Worm (Caenorhabditis elegans) whole organism, L4 larva: Measurements from ENCODE around the gene C08F8.2.

ENCODE experiments used
- T26A8.4 ChIP-seq: fragments of 200-800 bp; sonication (Bioruptor generic); IDR thresholded peaks from 2 replicates; pipeline ENCODE4 v1.3.6; 2022; ENCODE audit warnings: missing genetic modification characterization, missing compliant biosample characterization
- Y5F2A.4 ChIP-seq: fragments of 200-800 bp; sonication (Bioruptor generic); optimal IDR thresholded peaks from 2 replicates; lab custom pipeline; 2018; ENCODE audit warnings: mild to moderate bottlenecking, missing genetic modification characterization, missing compliant biosample characterization
- arid-1 ChIP-seq: fragments of 200-800 bp; sonication (Bioruptor generic); conservative IDR thresholded peaks from 2 replicates; pipeline ENCODE4 v1.3.6; 2022; ENCODE audit warnings: missing genetic modification reagents, missing genetic modification characterization, missing compliant biosample characterization
- ceh-20 ChIP-seq: fragments of 200-800 bp; sonication (Bioruptor generic); IDR thresholded peaks from 2 replicates; pipeline ENCODE4 v1.3.6; 2022; ENCODE audit warnings: missing genetic modification reagents, missing genetic modification characterization, missing compliant biosample characterization
- ceh-62 ChIP-seq: sonication (generic microtip); optimal IDR thresholded peaks from 2 replicates; lab custom pipeline; 2017; ENCODE audit warnings: missing biosample characterization, missing genetic modification characterization
- ctbp-1 ChIP-seq: fragments of 200-800 bp; sonication (Bioruptor generic); IDR thresholded peaks from 2 replicates; pipeline ENCODE4 v1.3.6; 2022; ENCODE audit warnings: missing genetic modification reagents, missing genetic modification characterization, missing compliant biosample characterization
- daf-12 ChIP-seq: fragments of 150-350 bp; optimal IDR thresholded peaks from 2 replicates; lab custom pipeline; 2014; ENCODE audit warnings: missing biosample characterization, missing genetic modification reagents, missing genetic modification characterization
- daf-16 ChIP-seq, 3 experiments: sonication (generic microtip); optimal IDR thresholded peaks; 2 replicates each; lab custom pipeline; 2016 to 2017; ENCODE audit warnings: missing genetic modification characterization in 3 of 3, missing genetic modification reagents in 3 of 3, mild to moderate bottlenecking in 2 of 3, missing compliant biosample characterization in 2 of 3, missing biosample characterization in 1 of 3, moderate library complexity in 1 of 3
- dmd-6 ChIP-seq: fragments of 200-800 bp; sonication (Bioruptor generic); IDR thresholded peaks from 2 replicates; pipeline ENCODE4 v1.3.6; 2022; ENCODE audit warnings: missing genetic modification reagents, missing genetic modification characterization, missing compliant biosample characterization
- dmd-8 ChIP-seq: fragments of 200-800 bp; sonication (Bioruptor generic); IDR thresholded peaks from 2 replicates; pipeline ENCODE4 v1.3.6; 2022; ENCODE audit warnings: missing genetic modification characterization, missing compliant biosample characterization
- dpl-1 ChIP-seq: fragments of 150-350 bp; optimal IDR thresholded peaks from 2 replicates; lab custom pipeline; 2014; ENCODE audit warnings: missing biosample characterization, missing genetic modification reagents, missing genetic modification characterization
- dve-1 ChIP-seq: sonication (generic microtip); optimal IDR thresholded peaks from 2 replicates; lab custom pipeline; 2017; ENCODE audit warnings: antibody characterized with exemption, mild to moderate bottlenecking, missing genetic modification characterization, missing compliant biosample characterization; ENCODE audit not compliant: insufficient read depth
- egl-27 ChIP-seq: sonication (generic microtip); optimal IDR thresholded peaks from 3 replicates; lab custom pipeline; 2017; ENCODE audit warnings: missing biosample characterization, missing genetic modification reagents, missing genetic modification characterization
- hlh-30 ChIP-seq: sonication (generic microtip); optimal IDR thresholded peaks from 2 replicates; lab custom pipeline; 2017; ENCODE audit warnings: antibody characterized with exemption, mild to moderate bottlenecking, missing genetic modification characterization, missing compliant biosample characterization; ENCODE audit not compliant: insufficient read depth
- hmg-1.1 ChIP-seq: fragments of 200-800 bp; sonication (Bioruptor generic); IDR thresholded peaks from 2 replicates; pipeline ENCODE4 v1.3.6; 2022; ENCODE audit warnings: missing genetic modification reagents, missing genetic modification characterization, missing compliant biosample characterization
- lim-7 ChIP-seq: fragments of 200-800 bp; sonication (Bioruptor generic); IDR thresholded peaks from 2 replicates; pipeline ENCODE4 v1.3.6; 2022; ENCODE audit warnings: missing genetic modification characterization, missing compliant biosample characterization
- lin-38 ChIP-seq: fragments of 200-800 bp; sonication (Bioruptor generic); IDR thresholded peaks from 2 replicates; pipeline ENCODE4 v1.3.6; 2022; ENCODE audit warnings: missing genetic modification reagents, missing genetic modification characterization, missing compliant biosample characterization
- lir-3 ChIP-seq: sonication (generic microtip); optimal IDR thresholded peaks from 2 replicates; lab custom pipeline; 2016; ENCODE audit warnings: mild to moderate bottlenecking, missing genetic modification characterization, missing compliant biosample characterization
- lsy-2 ChIP-seq, 2 experiments: fragments of 150-350 bp in 1 of 2; sonication (generic microtip) in 1 of 2; optimal IDR thresholded peaks; 2 replicates each; lab custom pipeline; 2014 to 2017; ENCODE audit warnings: missing biosample characterization in 2 of 2, missing genetic modification characterization in 2 of 2
- madf-5 ChIP-seq, 2 experiments: fragments of 200-800 bp; sonication (Bioruptor generic); IDR thresholded peaks; 2 replicates each; pipeline ENCODE4 v1.3.6; 2022; ENCODE audit warnings: missing compliant biosample characterization in 2 of 2, missing genetic modification characterization in 2 of 2
- madf-9 ChIP-seq: fragments of 200-800 bp; sonication (Bioruptor generic); conservative IDR thresholded peaks from 2 replicates; pipeline ENCODE4 v1.3.6; 2022; ENCODE audit warnings: missing genetic modification reagents, missing genetic modification characterization, missing compliant biosample characterization
- mep-1 ChIP-seq: fragments of 150-350 bp; sonication (generic microtip); optimal IDR thresholded peaks from 3 replicates; lab custom pipeline; 2014; ENCODE audit warnings: missing biosample characterization, missing genetic modification characterization
- nhr-237 ChIP-seq: sonication (generic microtip); optimal IDR thresholded peaks from 2 replicates; lab custom pipeline; 2017; ENCODE audit warnings: missing biosample characterization, missing genetic modification characterization
- nhr-28 ChIP-seq: fragments of 150-350 bp; optimal IDR thresholded peaks from 2 replicates; lab custom pipeline; 2014; ENCODE audit warnings: missing biosample characterization, missing genetic modification characterization
- nhr-77 ChIP-seq: fragments of 150-350 bp; optimal IDR thresholded peaks from 2 replicates; lab custom pipeline; 2014; ENCODE audit warnings: missing biosample characterization, missing genetic modification characterization
- rbr-2 ChIP-seq: sonication (generic microtip); optimal IDR thresholded peaks from 2 replicates; lab custom pipeline; 2016; ENCODE audit warnings: missing genotype, missing genetic modification characterization, missing compliant biosample characterization
- set-16 ChIP-seq: fragments of 200-800 bp; sonication (Bioruptor generic); IDR thresholded peaks from 2 replicates; pipeline ENCODE4 v1.3.6; 2022; ENCODE audit warnings: missing genetic modification reagents, missing genetic modification characterization, missing compliant biosample characterization
- tag-97 ChIP-seq: fragments of 200-800 bp; sonication (Bioruptor generic); IDR thresholded peaks from 2 replicates; pipeline ENCODE4 v1.3.6; 2022; ENCODE audit warnings: missing genetic modification characterization, missing compliant biosample characterization
- unc-62 ChIP-seq, 3 experiments: fragments of 150-350 bp in 1 of 3; sonication (generic microtip); optimal IDR thresholded peaks in 2 of 3; peaks in 1 of 3; 1 replicate in 1 of 3; 2 replicates in 2 of 3; lab custom pipeline; 2014 to 2017; ENCODE audit warnings: missing biosample characterization in 3 of 3, missing genetic modification characterization in 3 of 3, missing genetic modification reagents in 3 of 3, missing genotype in 1 of 3
- zip-11 ChIP-seq: fragments of 200-800 bp; sonication (Bioruptor generic); IDR thresholded peaks from 2 replicates; pipeline ENCODE4 v1.3.6; 2022; ENCODE audit warnings: missing genetic modification characterization, missing compliant biosample characterization
- ztf-7 ChIP-seq: fragments of 150-350 bp; optimal IDR thresholded peaks from 2 replicates; lab custom pipeline; 2014; ENCODE audit warnings: missing biosample characterization, missing genetic modification characterization

Gene C08F8.2

ce11 chrIV:11125604-11126003, 25.2 kb upstream of the C08F8.2 start:
- no peak for TF ChIP-seq T26A8.4 (GFP tag; lab: Robert Waterston, UW)
- TF ChIP-seq nhr-28: peak; percentile 15
- peak; percentile 73 for TF ChIP-seq dpl-1
- no peak for TF ChIP-seq arid-1 (GFP tag; lab: Robert Waterston, UW)
- TF ChIP-seq unc-62 (GFP tag; optimal IDR thresholded peaks at IDR 0.05 in 1 of 2; lab: Kevin White, UChicago): peak in 1 of 2 experiments; percentile 33
- TF ChIP-seq unc-62 (tag; optimal IDR thresholded peaks at IDR 0.05; lab: Kevin White, UChicago): no peak

- TF ChIP-seq zip-11 (GFP tag; lab: Robert Waterston, UW) (no peak), madf-9 (no peak), dmd-6 (GFP tag; lab: Robert Waterston, UW) (no peak), tag-97 (GFP tag; lab: Robert Waterston, UW) (no peak), egl-27 (tag; lab: Kevin White, UChicago) (no peak), dpl-1 (no peak), dmd-8 (no peak), madf-5 (GFP tag; IDR thresholded peaks at IDR 0.05; lab: Robert Waterston, UW) (no peak), T26A8.4 (GFP tag; lab: Robert Waterston, UW) (no peak), ceh-62 (no peak), lir-3 (tag; lab: Kevin White, UChicago) (no peak), hmg-1.1 (GFP tag; lab: Robert Waterston, UW) (no peak), lin-38 (no peak), ceh-20 (GFP tag; lab: Robert Waterston, UW) (no peak)
These were observed 25.0 kb upstream of the C08F8.2 start, which contains the start of gene swsn-4 for ce11 chrIV:11126004-11126027. swsn-4 (plus strand) TSS chrIV:11126024.

- TF ChIP-seq unc-62 (GFP tag; optimal IDR thresholded peaks at IDR 0.05 in 1 of 2; lab: Kevin White, UChicago) (peak in 1 of 2 experiments; percentile 92), unc-62 (tag; optimal IDR thresholded peaks at IDR 0.05; lab: Kevin White, UChicago) (no peak), nhr-237 (tag; lab: Kevin White, UChicago) (no peak), set-16 (GFP tag; lab: Robert Waterston, UW) (0 out of 2 replicates have a peak, but pooled peaks have one; percentile 6), rbr-2 (tag; lab: Kevin White, UChicago) (no peak)
- TF ChIP-seq, all 104 proteins: peak for 2
These were observed 24.8 kb upstream of the C08F8.2 start for ce11 chrIV:11126028-11126427.

- TF ChIP-seq rbr-2 (tag; lab: Kevin White, UChicago): no peak
- TF ChIP-seq daf-12 (tag; lab: Kevin White, UChicago): no peak
- peak; percentile 69 for TF ChIP-seq dve-1 (tag; lab: Kevin White, UChicago)
- peak; percentile 20 for TF ChIP-seq nhr-28
- no peak for TF ChIP-seq daf-16 (GFP tag; optimal IDR thresholded peaks at IDR 0.05; lab: Kevin White, UChicago)
- TF ChIP-seq daf-16 (tag; optimal IDR thresholded peaks at IDR 0.05; lab: Kevin White, UChicago): peak; percentile 83
- TF ChIP-seq Y5F2A.4 (GFP tag; lab: Kevin White, UChicago): no peak
- TF ChIP-seq nhr-77 (tag; lab: Kevin White, UChicago): peak; percentile 32
- no peak for TF ChIP-seq hlh-30 (tag; lab: Kevin White, UChicago)
- peak in 1 of 2 experiments; percentile 12 for TF ChIP-seq lsy-2 (tag; optimal IDR thresholded peaks at IDR 0.05; lab: Kevin White, UChicago)
- no peak for TF ChIP-seq lim-7
- TF ChIP-seq mep-1 (tag; lab: Kevin White, UChicago): peak; percentile 47
These were observed 20.0 kb upstream of the C08F8.2 start for ce11 chrIV:11130774-11131173.

- no peak for TF ChIP-seq ztf-7 (tag; lab: Kevin White, UChicago)
- TF ChIP-seq ctbp-1 (GFP tag; lab: Robert Waterston, UW): peak; percentile 10; the same call in 1 of the 2 replicates
These were observed 19.5 kb upstream of the C08F8.2 start, which contains the start of gene ard-1 for ce11 chrIV:11131268-11131667. ard-1 (plus strand) TSS chrIV:11131279.
